Fruit fly (Drosophila melanogaster) whole organism, pupa: ENCODE measurements around the gene CG42852.

Experiments
- CG10348 ChIP-seq: fragments of 200-800 bp; sonication (Bioruptor generic); IDR thresholded peaks from 2 replicates; pipeline ENCODE4 v1.3.6; 2022; ENCODE audit warnings: missing biosample characterization, missing genetic modification characterization
- CG12605 ChIP-seq: fragments of 200-800 bp; sonication (Bioruptor generic); IDR thresholded peaks from 2 replicates; pipeline ENCODE4 v1.3.6; 2022; ENCODE audit warnings: missing biosample characterization, missing genetic modification characterization
- CG13204 ChIP-seq: fragments of 200-800 bp; sonication (Bioruptor generic); optimal IDR thresholded peaks from 2 replicates; lab custom pipeline; 2018; ENCODE audit warnings: missing biosample characterization, mild to moderate bottlenecking, missing genetic modification characterization, moderate library complexity
- CG14655 ChIP-seq: fragments of 200-800 bp; sonication (Bioruptor generic); optimal IDR thresholded peaks from 3 replicates; lab custom pipeline; 2017; ENCODE audit warnings: mild to moderate bottlenecking, missing biosample characterization, missing genetic modification reagents, missing genetic modification characterization
- CG15710 ChIP-seq: fragments of 200-800 bp; sonication (Bioruptor generic); optimal IDR thresholded peaks from 2 replicates; lab custom pipeline; 2018; ENCODE audit warnings: missing biosample characterization, mild to moderate bottlenecking, missing genetic modification characterization, moderate library complexity
- CG17806 ChIP-seq: fragments of 200-800 bp; sonication (Bioruptor generic); optimal IDR thresholded peaks from 2 replicates; lab custom pipeline; 2018; ENCODE audit warnings: missing biosample characterization, mild to moderate bottlenecking, missing genetic modification characterization, moderate library complexity
- CG32121 ChIP-seq: fragments of 200-800 bp; sonication (Bioruptor generic); IDR thresholded peaks from 2 replicates; pipeline ENCODE4 v1.3.6; 2022; ENCODE audit warnings: missing biosample characterization, missing genetic modification characterization
- CG34367 ChIP-seq: fragments of 200-800 bp; sonication (Bioruptor generic); optimal IDR thresholded peaks from 2 replicates; lab custom pipeline; 2018; ENCODE audit warnings: missing biosample characterization, mild to moderate bottlenecking, missing genetic modification characterization
- CG4496 ChIP-seq: fragments of 200-800 bp; sonication (Bioruptor generic); IDR thresholded peaks from 3 replicates; pipeline ENCODE4 v1.3.6; 2022; ENCODE audit warnings: missing biosample characterization, missing genetic modification characterization
- CG8159 ChIP-seq: fragments of 200-800 bp; sonication (Bioruptor generic); optimal IDR thresholded peaks from 3 replicates; lab custom pipeline; 2018; ENCODE audit warnings: missing biosample characterization, mild to moderate bottlenecking, missing genetic modification characterization, moderate library complexity
- CG8301 ChIP-seq: fragments of 200-800 bp; sonication (Bioruptor generic); optimal IDR thresholded peaks from 2 replicates; lab custom pipeline; 2018; ENCODE audit warnings: missing biosample characterization, mild to moderate bottlenecking, missing genetic modification characterization
- CG9948 ChIP-seq: fragments of 200-800 bp; sonication (Bioruptor generic); optimal IDR thresholded peaks from 2 replicates; lab custom pipeline; 2018; ENCODE audit warnings: missing biosample characterization, mild to moderate bottlenecking, missing genetic modification characterization, moderate library complexity
- D1 ChIP-seq: fragments of 200-800 bp; sonication (Bioruptor generic); optimal IDR thresholded peaks from 2 replicates; lab custom pipeline; 2018; ENCODE audit warnings: missing biosample characterization, mild to moderate bottlenecking, missing genetic modification characterization, moderate library complexity
- EcR ChIP-seq: fragments of 200-800 bp; sonication (Bioruptor generic); optimal IDR thresholded peaks from 3 replicates; lab custom pipeline; 2019; ENCODE audit warnings: missing biosample characterization, missing genetic modification characterization, mild to moderate bottlenecking, moderate library complexity, missing genetic modification reagents
- Ets98B ChIP-seq: fragments of 200-800 bp; sonication (Bioruptor generic); IDR thresholded peaks from 2 replicates; pipeline ENCODE4 v1.3.6; 2022; ENCODE audit warnings: missing biosample characterization, missing genetic modification characterization
- Pif1A ChIP-seq: fragments of 200-800 bp; sonication (Bioruptor generic); optimal IDR thresholded peaks from 3 replicates; lab custom pipeline; 2016; ENCODE audit warnings: missing biosample characterization, missing genetic modification characterization
- Pif1B ChIP-seq: fragments of 200-800 bp; sonication (Bioruptor generic); optimal IDR thresholded peaks from 3 replicates; lab custom pipeline; 2016; ENCODE audit warnings: missing biosample characterization, missing genetic modification characterization
- Snoo ChIP-seq: fragments of 200-800 bp; sonication (Bioruptor generic); optimal IDR thresholded peaks from 3 replicates; lab custom pipeline; 2017; ENCODE audit warnings: missing biosample characterization, mild to moderate bottlenecking, missing genetic modification characterization, inconsistent platforms
- fd96Ca ChIP-seq: fragments of 200-800 bp; sonication (Bioruptor generic); IDR thresholded peaks from 3 replicates; pipeline ENCODE4 v1.3.6; 2022; ENCODE audit warnings: missing biosample characterization, missing genetic modification characterization
- gl ChIP-seq: fragments of 200-800 bp; sonication (Bioruptor generic); optimal IDR thresholded peaks from 2 replicates; lab custom pipeline; 2018; ENCODE audit warnings: missing biosample characterization, mild to moderate bottlenecking, missing genetic modification characterization
- rn ChIP-seq: fragments of 200-800 bp; sonication (Bioruptor generic); IDR thresholded peaks from 2 replicates; pipeline ENCODE4 v1.3.6; 2022; ENCODE audit warnings: missing biosample characterization, missing genetic modification characterization

The CG42852 gene

dm6 chr3L:16746586-16747383, 8.5 kb upstream of the CG42852 start:
- no peak for TF ChIP-seq fd96Ca (GFP tag; lab: Robert Waterston, UW)
- TF ChIP-seq CG34367 (tag; lab: Kevin White, UChicago): no peak
- peak; percentile 37 for TF ChIP-seq CG8159 (tag; lab: Kevin White, UChicago)
- TF ChIP-seq Ets98B (GFP tag; lab: Robert Waterston, UW): no peak
- TF ChIP-seq EcR (GFP tag; lab: Kevin White, UChicago): no peak
- no peak for TF ChIP-seq gl (tag; lab: Kevin White, UChicago)
- no peak for TF ChIP-seq rn (GFP tag; lab: Robert Waterston, UW)
- peak; percentile 31 for TF ChIP-seq CG14655 (GFP tag; lab: Kevin White, UChicago)
- no peak for TF ChIP-seq Snoo
- TF ChIP-seq CG10348 (GFP tag; lab: Robert Waterston, UW): no peak
- TF ChIP-seq CG15710 (tag; lab: Kevin White, UChicago): peak; percentile 20
- TF ChIP-seq Pif1A (GFP tag; lab: Kevin White, UChicago): no peak
- no peak for TF ChIP-seq CG12605 (GFP tag; lab: Robert Waterston, UW)
- TF ChIP-seq CG8301 (tag; lab: Kevin White, UChicago): peak; percentile 54
- TF ChIP-seq CG9948 (tag; lab: Kevin White, UChicago): peak; percentile 67
- no peak for TF ChIP-seq CG32121 (GFP tag; lab: Robert Waterston, UW)
- TF ChIP-seq D1: no peak

dm6 chr3L:16748343-16748742, 6.9 kb upstream of the CG42852 start:
- no peak for TF ChIP-seq D1
- TF ChIP-seq CG15710 (tag; lab: Kevin White, UChicago): peak; percentile 55
- peak; percentile 69 for TF ChIP-seq CG14655 (GFP tag; lab: Kevin White, UChicago)
- TF ChIP-seq CG9948 (tag; lab: Kevin White, UChicago): peak; percentile 56
- peak; percentile 67 for TF ChIP-seq CG8301 (tag; lab: Kevin White, UChicago)
- TF ChIP-seq Ets98B (GFP tag; lab: Robert Waterston, UW): no peak
- TF ChIP-seq Snoo: peak; percentile 42
- TF ChIP-seq CG34367 (tag; lab: Kevin White, UChicago): peak; percentile 36
- TF ChIP-seq CG12605 (GFP tag; lab: Robert Waterston, UW): no peak
- TF ChIP-seq Pif1A (GFP tag; lab: Kevin White, UChicago): peak; percentile 29
- peak; percentile 12 for TF ChIP-seq Pif1B (GFP tag; lab: Kevin White, UChicago)
- no peak for TF ChIP-seq CG13204 (GFP tag; lab: Kevin White, UChicago)
- no peak for TF ChIP-seq rn (GFP tag; lab: Robert Waterston, UW)
- TF ChIP-seq CG10348 (GFP tag; lab: Robert Waterston, UW): no peak
- TF ChIP-seq CG17806 (tag; lab: Kevin White, UChicago): peak; percentile 57
- TF ChIP-seq CG32121 (GFP tag; lab: Robert Waterston, UW): 0 out of 2 replicates have a peak, but pooled peaks have one; percentile 44
- TF ChIP-seq EcR (GFP tag; lab: Kevin White, UChicago): no peak
- TF ChIP-seq fd96Ca (GFP tag; lab: Robert Waterston, UW): no peak
- 0 out of 3 replicates have a peak, but pooled peaks have one; percentile 31 for TF ChIP-seq CG4496
- peak; percentile 66 for TF ChIP-seq CG8159 (tag; lab: Kevin White, UChicago)
- no peak for TF ChIP-seq gl (tag; lab: Kevin White, UChicago)

- TF ChIP-seq CG12605 (GFP tag; lab: Robert Waterston, UW): no peak
- TF ChIP-seq D1: peak; percentile 32
- TF ChIP-seq CG8159 (tag; lab: Kevin White, UChicago): peak; percentile 75
- peak; percentile 52 for TF ChIP-seq Pif1B (GFP tag; lab: Kevin White, UChicago)
- peak; percentile 7 for TF ChIP-seq Pif1A (GFP tag; lab: Kevin White, UChicago)
- no peak for TF ChIP-seq CG10348 (GFP tag; lab: Robert Waterston, UW)
- peak; percentile 89 for TF ChIP-seq CG14655 (GFP tag; lab: Kevin White, UChicago)
- TF ChIP-seq CG13204 (GFP tag; lab: Kevin White, UChicago): no peak
- TF ChIP-seq Ets98B (GFP tag; lab: Robert Waterston, UW): peak; percentile 50; the same call in 1 of the 2 replicates
- TF ChIP-seq CG4496: peak; percentile 78
- TF ChIP-seq EcR (GFP tag; lab: Kevin White, UChicago): no peak
- peak; percentile 83 for TF ChIP-seq CG9948 (tag; lab: Kevin White, UChicago)
- peak; percentile 43 for TF ChIP-seq CG34367 (tag; lab: Kevin White, UChicago)
- peak; percentile 14 for TF ChIP-seq gl (tag; lab: Kevin White, UChicago)
- TF ChIP-seq rn (GFP tag; lab: Robert Waterston, UW): no peak
- TF ChIP-seq CG32121 (GFP tag; lab: Robert Waterston, UW): no peak
- no peak for TF ChIP-seq Snoo
- TF ChIP-seq fd96Ca (GFP tag; lab: Robert Waterston, UW): no peak
- TF ChIP-seq CG15710 (tag; lab: Kevin White, UChicago): peak; percentile 67
- peak; percentile 84 for TF ChIP-seq CG8301 (tag; lab: Kevin White, UChicago)
- TF ChIP-seq CG17806 (tag; lab: Kevin White, UChicago): peak; percentile 79
Measured at dm6 chr3L:16749726-16750125, 5.6 kb upstream of the CG42852 start.

- no peak for TF ChIP-seq Ets98B (GFP tag; lab: Robert Waterston, UW)
- peak; percentile 2 for TF ChIP-seq CG8159 (tag; lab: Kevin White, UChicago)
- TF ChIP-seq CG32121 (GFP tag; lab: Robert Waterston, UW): no peak
- no peak for TF ChIP-seq gl (tag; lab: Kevin White, UChicago)
- no peak for TF ChIP-seq rn (GFP tag; lab: Robert Waterston, UW)
- TF ChIP-seq CG17806 (tag; lab: Kevin White, UChicago): peak; percentile 11
- no peak for TF ChIP-seq CG4496
- TF ChIP-seq CG12605 (GFP tag; lab: Robert Waterston, UW): no peak
- TF ChIP-seq CG34367 (tag; lab: Kevin White, UChicago): no peak
- TF ChIP-seq EcR (GFP tag; lab: Kevin White, UChicago): no peak
- no peak for TF ChIP-seq Snoo
- no peak for TF ChIP-seq Pif1B (GFP tag; lab: Kevin White, UChicago)
- TF ChIP-seq CG10348 (GFP tag; lab: Robert Waterston, UW): no peak
- no peak for TF ChIP-seq CG13204 (GFP tag; lab: Kevin White, UChicago)
- TF ChIP-seq fd96Ca (GFP tag; lab: Robert Waterston, UW): no peak
- no peak for TF ChIP-seq Pif1A (GFP tag; lab: Kevin White, UChicago)
- TF ChIP-seq CG15710 (tag; lab: Kevin White, UChicago): peak; percentile 28
- peak; percentile 6 for TF ChIP-seq CG9948 (tag; lab: Kevin White, UChicago)
- TF ChIP-seq D1: no peak
- no peak for TF ChIP-seq CG14655 (GFP tag; lab: Kevin White, UChicago)
- no peak for TF ChIP-seq CG8301 (tag; lab: Kevin White, UChicago)
Measured at dm6 chr3L:16750750-16751149, 4.5 kb upstream of the CG42852 start.
